Fruit fly (Drosophila melanogaster): ENCODE results near the gene Btk.

- TF ChIP-seq CG15710 (tag; optimal IDR thresholded peaks at IDR 0.05) (peak; percentile 23), gl (tag; optimal IDR thresholded peaks at IDR 0.05) (peak; percentile 41), CG12605 (GFP tag; IDR thresholded peaks at IDR 0.05) (no peak), CG8159 (tag; optimal IDR thresholded peaks at IDR 0.05) (no peak)
Observed at dm6 chr2L:8319858-8320525, 19.1 kb upstream of the Btk start, which contains the start of the genes mtsh and strat.

Measured in whole organism, pupa.